Worm (Caenorhabditis elegans) whole organism, L3 larva: Measurements from ENCODE around the gene tif-1A.

Source experiments
- R02D3.7 ChIP-seq: fragments of 150-350 bp; optimal IDR thresholded peaks from 2 replicates; lab custom pipeline; 2014; ENCODE audit warnings: missing biosample characterization, missing genetic modification characterization
- ZK546.5 ChIP-seq: sonication (generic microtip); optimal IDR thresholded peaks from 2 replicates; lab custom pipeline; 2017; ENCODE audit warnings: missing biosample characterization, missing genetic modification characterization
- aly-2 ChIP-seq: fragments of 150-350 bp; optimal IDR thresholded peaks from 2 replicates; lab custom pipeline; 2014; ENCODE audit warnings: missing biosample characterization, missing genetic modification characterization
- ama-1 ChIP-seq: fragments of 150-350 bp; optimal IDR thresholded peaks from 2 replicates; lab custom pipeline; 2018
- ceh-16 ChIP-seq: sonication (generic microtip); optimal IDR thresholded peaks from 2 replicates; lab custom pipeline; 2017; ENCODE audit warnings: missing biosample characterization, missing genetic modification characterization
- ceh-28 ChIP-seq: fragments of 150-350 bp; optimal IDR thresholded peaks from 2 replicates; lab custom pipeline; 2014; ENCODE audit warnings: missing biosample characterization, missing genetic modification reagents, missing genetic modification characterization
- ceh-9 ChIP-seq: sonication (generic microtip); optimal IDR thresholded peaks from 2 replicates; lab custom pipeline; 2018; ENCODE audit warnings: missing biosample characterization, missing genetic modification characterization
- daf-12 ChIP-seq: fragments of 150-350 bp; optimal IDR thresholded peaks from 2 replicates; lab custom pipeline; 2014; ENCODE audit warnings: missing biosample characterization, missing genetic modification reagents, missing genetic modification characterization
- egl-27 ChIP-seq: sonication (generic microtip); optimal IDR thresholded peaks from 4 replicates; lab custom pipeline; 2017; ENCODE audit warnings: missing biosample characterization, missing genetic modification reagents, missing genetic modification characterization
- egl-5 ChIP-seq: fragments of 150-350 bp; optimal IDR thresholded peaks from 2 replicates; lab custom pipeline; 2017; ENCODE audit warnings: missing biosample characterization, missing genetic modification reagents, missing genetic modification characterization, inconsistent platforms
- elt-1 ChIP-seq: fragments of 150-350 bp; optimal IDR thresholded peaks from 2 replicates; lab custom pipeline; 2014; ENCODE audit warnings: missing biosample characterization, missing genetic modification characterization
- elt-2 ChIP-seq: sonication (generic microtip); optimal IDR thresholded peaks from 2 replicates; lab custom pipeline; 2016; ENCODE audit warnings: missing genetic modification reagents, mild to moderate bottlenecking, missing genetic modification characterization, missing compliant biosample characterization
- fkh-10 ChIP-seq: sonication (generic microtip); optimal IDR thresholded peaks from 2 replicates; lab custom pipeline; 2017; ENCODE audit warnings: missing biosample characterization, missing genetic modification reagents, missing genetic modification characterization
- fkh-2 ChIP-seq: fragments of 150-350 bp; optimal IDR thresholded peaks from 2 replicates; lab custom pipeline; 2014; ENCODE audit warnings: missing biosample characterization, missing genetic modification reagents, missing genetic modification characterization
- fos-1 ChIP-seq: fragments of 150-350 bp; optimal IDR thresholded peaks from 2 replicates; lab custom pipeline; 2014; ENCODE audit warnings: missing biosample characterization, missing genetic modification characterization
- hmg-11 ChIP-seq: sonication (generic microtip); optimal IDR thresholded peaks from 2 replicates; lab custom pipeline; 2016; ENCODE audit warnings: missing genetic modification characterization, missing compliant biosample characterization
- jun-1 ChIP-seq: fragments of 150-350 bp; optimal IDR thresholded peaks from 2 replicates; lab custom pipeline; 2014; ENCODE audit warnings: missing biosample characterization, missing genetic modification reagents, missing genetic modification characterization
- lin-15B ChIP-seq: fragments of 150-350 bp; optimal IDR thresholded peaks from 2 replicates; lab custom pipeline; 2014; ENCODE audit warnings: missing biosample characterization, missing genetic modification characterization
- lin-39 ChIP-seq: fragments of 150-350 bp; optimal IDR thresholded peaks from 2 replicates; lab custom pipeline; 2018; ENCODE audit warnings: missing biosample characterization, missing genetic modification reagents, missing genetic modification characterization
- lsy-12 ChIP-seq: sonication (generic microtip); optimal IDR thresholded peaks from 2 replicates; lab custom pipeline; 2016; ENCODE audit warnings: mild to moderate bottlenecking, missing genetic modification characterization, missing compliant biosample characterization
- mdl-1 ChIP-seq: fragments of 150-350 bp; optimal IDR thresholded peaks from 2 replicates; lab custom pipeline; 2014; ENCODE audit warnings: missing biosample characterization, missing genetic modification characterization
- nfya-1 ChIP-seq: sonication (generic microtip); optimal IDR thresholded peaks from 2 replicates; lab custom pipeline; 2017; ENCODE audit warnings: missing genetic modification characterization, mild to moderate bottlenecking, missing compliant biosample characterization, antibody characterized with exemption, moderate library complexity; ENCODE audit not compliant: insufficient read depth
- nhr-11 ChIP-seq: fragments of 150-350 bp; optimal IDR thresholded peaks from 2 replicates; lab custom pipeline; 2014; ENCODE audit warnings: missing biosample characterization, missing genetic modification characterization
- nhr-12 ChIP-seq: fragments of 150-350 bp; optimal IDR thresholded peaks from 2 replicates; lab custom pipeline; 2014; ENCODE audit warnings: missing biosample characterization, missing genetic modification characterization
- nhr-23 ChIP-seq: fragments of 150-350 bp; optimal IDR thresholded peaks from 2 replicates; lab custom pipeline; 2014; ENCODE audit warnings: missing biosample characterization, missing genetic modification reagents, missing genetic modification characterization
- nhr-237 ChIP-seq: fragments of 150-350 bp; optimal IDR thresholded peaks from 2 replicates; lab custom pipeline; 2014; ENCODE audit warnings: missing biosample characterization, missing genetic modification characterization
- nhr-25 ChIP-seq: sonication (generic microtip); optimal IDR thresholded peaks from 2 replicates; lab custom pipeline; 2017; ENCODE audit warnings: missing biosample characterization, missing genetic modification characterization
- nhr-28 ChIP-seq: fragments of 150-350 bp; optimal IDR thresholded peaks from 2 replicates; lab custom pipeline; 2014; ENCODE audit warnings: missing biosample characterization, missing genetic modification characterization
- nhr-43 ChIP-seq: sonication (generic microtip); optimal IDR thresholded peaks from 2 replicates; lab custom pipeline; 2016; ENCODE audit warnings: mild to moderate bottlenecking, missing genetic modification characterization, missing compliant biosample characterization; ENCODE audit not compliant: poor library complexity, severe bottlenecking
- nhr-67 ChIP-seq: fragments of 150-350 bp; optimal IDR thresholded peaks from 2 replicates; lab custom pipeline; 2014; ENCODE audit warnings: missing biosample characterization, missing genetic modification characterization
- nhr-76 ChIP-seq: fragments of 150-350 bp; sonication (generic microtip); optimal IDR thresholded peaks from 5 replicates; lab custom pipeline; 2014; ENCODE audit warnings: missing biosample characterization, missing genetic modification characterization
- nhr-77 ChIP-seq: fragments of 150-350 bp; optimal IDR thresholded peaks from 2 replicates; lab custom pipeline; 2014; ENCODE audit warnings: missing biosample characterization, missing genetic modification characterization
- pha-4 ChIP-seq: fragments of 150-350 bp; optimal IDR thresholded peaks from 2 replicates; lab custom pipeline; 2014; ENCODE audit warnings: missing biosample characterization, missing genetic modification reagents, missing genetic modification characterization
- pqm-1 ChIP-seq: fragments of 150-350 bp; optimal IDR thresholded peaks from 2 replicates; lab custom pipeline; 2017; ENCODE audit warnings: missing biosample characterization, missing genetic modification characterization, inconsistent platforms
- sea-2 ChIP-seq: fragments of 150-350 bp; sonication (generic microtip); optimal IDR thresholded peaks from 4 replicates; lab custom pipeline; 2014; ENCODE audit warnings: missing biosample characterization, missing genetic modification reagents, missing genetic modification characterization
- skn-1 ChIP-seq: fragments of 150-350 bp; optimal IDR thresholded peaks from 2 replicates; lab custom pipeline; 2014; ENCODE audit warnings: missing biosample characterization, missing genetic modification characterization
- snpc-4 ChIP-seq: fragments of 150-350 bp; optimal IDR thresholded peaks from 2 replicates; lab custom pipeline; 2014; ENCODE audit warnings: missing biosample characterization, missing genetic modification characterization
- tbx-2 ChIP-seq: sonication (generic microtip); optimal IDR thresholded peaks from 2 replicates; lab custom pipeline; 2016; ENCODE audit warnings: mild to moderate bottlenecking, missing genetic modification characterization, missing compliant biosample characterization
- unc-39 ChIP-seq: sonication (generic microtip); optimal IDR thresholded peaks from 4 replicates; lab custom pipeline; 2017; ENCODE audit warnings: missing biosample characterization, missing genetic modification characterization
- unc-62 ChIP-seq: fragments of 150-350 bp; sonication (generic microtip); optimal IDR thresholded peaks from 4 replicates; lab custom pipeline; 2014; ENCODE audit warnings: missing biosample characterization, missing genetic modification reagents, missing genetic modification characterization
- zag-1 ChIP-seq: fragments of 150-350 bp; optimal IDR thresholded peaks from 2 replicates; lab custom pipeline; 2014; ENCODE audit warnings: missing biosample characterization, missing genetic modification characterization
- ztf-11 ChIP-seq: fragments of 150-350 bp; optimal IDR thresholded peaks from 2 replicates; lab custom pipeline; 2014; ENCODE audit warnings: missing biosample characterization, missing genetic modification characterization
- ztf-4 ChIP-seq: fragments of 150-350 bp; optimal IDR thresholded peaks from 2 replicates; lab custom pipeline; 2014; ENCODE audit warnings: missing biosample characterization, missing genetic modification characterization

Gene tif-1A

DNA sequence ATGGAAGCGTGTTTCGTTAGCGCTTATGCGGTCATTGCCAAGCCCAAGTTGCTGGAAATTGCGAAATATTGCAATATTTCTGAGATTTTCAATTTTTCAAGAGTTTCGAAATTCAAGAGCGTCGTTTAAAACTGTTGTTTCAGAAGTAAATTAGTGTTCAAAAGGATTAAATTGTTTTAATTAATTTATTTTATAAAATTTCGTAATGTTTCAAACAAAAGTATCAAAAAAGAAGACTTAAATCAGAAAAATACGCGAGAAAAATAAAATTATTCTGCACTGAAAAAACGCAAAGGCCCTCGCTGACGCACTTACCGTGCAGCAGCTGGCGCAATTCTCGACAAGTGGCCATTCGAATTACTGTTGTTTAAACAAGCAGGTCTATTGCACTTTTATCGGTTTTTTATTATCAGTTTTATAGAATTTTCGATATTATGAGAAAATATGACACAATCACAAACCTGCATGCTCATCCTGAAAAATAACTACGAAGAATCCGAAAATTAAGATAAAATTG lies at the start of gene tif-1A:
TSS of gene tif-1A (minus strand) at position 51 of the 517 bp plus-strand sequence.
- TF ChIP-seq ama-1 (lab: Kevin White, UChicago) (peak; percentile 61), egl-27 (tag; lab: Kevin White, UChicago) (no peak), ztf-11 (no peak), ceh-9 (tag; lab: Kevin White, UChicago) (no peak), fos-1 (no peak), skn-1 (tag; lab: Kevin White, UChicago) (peak; percentile 76), elt-1 (no peak), unc-62 (GFP tag; lab: Kevin White, UChicago) (no peak), unc-39 (tag; lab: Kevin White, UChicago) (no peak), nhr-28 (tag; lab: Kevin White, UChicago) (no peak), nhr-77 (tag; lab: Kevin White, UChicago) (peak; percentile 52), hmg-11 (tag; lab: Kevin White, UChicago) (peak; percentile 88), ZK546.5 (no peak), egl-5 (tag; lab: Kevin White, UChicago) (peak; percentile 19), pha-4 (tag; lab: Kevin White, UChicago) (peak; percentile 96), lin-39 (peak; percentile 68), jun-1 (tag; lab: Kevin White, UChicago) (peak; percentile 82), nhr-12 (no peak), nhr-25 (tag; lab: Kevin White, UChicago) (peak; percentile 66), mdl-1 (tag; lab: Kevin White, UChicago) (no peak), nhr-76 (tag; lab: Kevin White, UChicago) (no peak), elt-2 (tag; lab: Kevin White, UChicago) (peak; percentile 90), nfya-1 (peak; percentile 85), nhr-43 (tag; lab: Kevin White, UChicago) (peak; percentile 54), nhr-23 (tag; lab: Kevin White, UChicago) (peak; percentile 84), ceh-16 (tag; lab: Kevin White, UChicago) (no peak), tbx-2 (tag; lab: Kevin White, UChicago) (peak; percentile 65), ztf-4 (tag; lab: Kevin White, UChicago) (no peak), R02D3.7 (peak; percentile 68), daf-12 (tag; lab: Kevin White, UChicago) (no peak), zag-1 (no peak), snpc-4 (tag; lab: Kevin White, UChicago) (peak; percentile 82), nhr-237 (tag; lab: Kevin White, UChicago) (no peak), lin-15B (tag; lab: Kevin White, UChicago) (peak; percentile 78), lsy-12 (peak; percentile 83), aly-2 (no peak), ceh-28 (tag; lab: Kevin White, UChicago) (peak; percentile 45), fkh-10 (no peak), nhr-11 (tag; lab: Kevin White, UChicago) (no peak), nhr-67 (tag; lab: Kevin White, UChicago) (no peak), sea-2 (GFP tag; lab: Kevin White, UChicago) (peak; percentile 21), pqm-1 (peak; percentile 95), fkh-2 (tag; lab: Kevin White, UChicago) (no peak)

DNA sequence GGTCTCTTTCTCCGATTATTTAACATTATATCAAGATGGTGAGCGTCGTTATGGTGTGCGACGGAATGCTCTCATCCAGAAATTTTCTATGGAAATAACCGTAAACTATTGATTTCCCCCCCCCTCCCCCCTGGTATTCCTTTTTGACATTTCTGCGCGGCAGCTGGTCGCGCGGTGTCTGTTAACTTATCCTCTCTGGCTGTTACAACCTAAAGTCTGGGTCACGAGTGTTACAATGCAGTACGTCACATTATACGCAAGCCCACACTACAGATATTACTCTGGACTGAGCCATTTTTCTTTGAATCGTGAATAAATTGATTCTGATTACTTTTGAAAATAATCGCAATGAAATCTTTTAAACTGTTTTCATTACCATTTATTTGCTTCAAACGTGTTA lies 45.2 kb upstream of the tif-1A start:
- TF ChIP-seq nhr-77 (tag; lab: Kevin White, UChicago) (no peak), lin-39 (no peak), nfya-1 (no peak), pha-4 (tag; lab: Kevin White, UChicago) (no peak), aly-2 (no peak), egl-27 (tag; lab: Kevin White, UChicago) (no peak), nhr-67 (tag; lab: Kevin White, UChicago) (no peak)
- TF ChIP-seq, all 47 proteins: peak for 0
